Worm (Caenorhabditis elegans): Measurements from ENCODE around the gene str-73.

ce11 chrV:16395131-16395530, 34.9 kb upstream of the str-73 start, which contains the start of gene F13A7.11:
- no peak for TF ChIP-seq ama-1 (optimal IDR thresholded peaks at IDR 0.05)
- TF ChIP-seq pes-1 (GFP tag; IDR thresholded peaks at IDR 0.05), result no peak

Data from whole organism, early embryonic.